Worm (Caenorhabditis elegans): ENCODE data around the gene srx-86.

DNA sequence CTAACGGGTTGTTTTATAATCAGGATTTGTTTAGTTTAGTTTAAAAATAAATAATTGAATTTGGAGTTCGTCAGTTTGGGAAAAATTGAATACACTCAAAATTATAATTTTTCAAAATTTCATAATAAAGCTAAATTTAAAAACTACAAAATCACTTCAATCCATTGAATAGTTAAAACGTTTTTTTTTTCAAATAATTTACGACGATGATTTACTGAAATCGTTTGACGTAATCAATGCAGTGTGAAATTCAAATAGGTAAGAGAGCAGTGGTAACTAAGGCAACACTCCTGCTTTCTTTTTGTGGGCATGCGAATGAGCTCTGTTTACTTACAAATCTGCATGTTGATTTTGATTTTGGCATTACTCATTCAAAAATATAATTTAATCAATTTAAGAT, 17.5 kb upstream of the srx-86 start, which contains the start of gene F38B7.10:
- TF ChIP-seq ama-1 (optimal IDR thresholded peaks at IDR 0.05): no peak
- no peak for TF ChIP-seq ets-7 (tag; optimal IDR thresholded peaks at IDR 0.05)
